Worm (Caenorhabditis elegans) whole organism, L4/young adult: ENCODE measurements around the gene hpk-1.

Source experiments
- W03F9.2 ChIP-seq: fragments of 150-350 bp; optimal IDR thresholded peaks from 2 replicates; lab custom pipeline; 2014; ENCODE audit warnings: missing biosample characterization, missing genetic modification characterization
- dao-5 ChIP-seq: sonication (generic microtip); optimal IDR thresholded peaks from 2 replicates; lab custom pipeline; 2016; ENCODE audit warnings: missing genotype, missing genetic modification characterization, moderate library complexity, missing compliant biosample characterization
- him-1 ChIP-seq: sonication (generic microtip); optimal IDR thresholded peaks from 2 replicates; lab custom pipeline; 2016; ENCODE audit warnings: missing genotype, missing genetic modification reagents, missing genetic modification characterization, missing compliant biosample characterization

DNA sequence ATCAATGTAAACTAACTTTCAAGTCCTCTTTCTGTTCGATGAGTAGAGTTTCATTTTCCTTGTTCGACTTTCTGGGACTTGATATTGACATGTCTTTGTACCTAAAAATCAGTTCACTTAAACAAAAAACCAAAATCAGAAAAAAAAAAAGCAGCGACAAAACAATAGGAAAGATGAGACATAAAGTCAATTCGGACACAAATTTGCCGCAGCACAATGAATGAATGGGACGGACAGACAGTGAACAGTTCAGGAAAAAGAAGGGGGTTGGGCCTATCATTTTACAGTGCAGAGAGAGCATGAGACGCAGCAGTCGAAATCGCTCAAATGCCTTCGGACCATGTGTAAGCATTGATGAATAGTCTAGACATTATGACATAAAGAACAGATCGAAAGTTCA is 30.4 kb downstream of the hpk-1 start, which contains the start of gene mrp-6:
- TF ChIP-seq dao-5 (tag; lab: Kevin White, UChicago) (no peak), W03F9.2 (tag; lab: Kevin White, UChicago) (no peak), him-1 (tag; lab: Kevin White, UChicago) (no peak)
